Worm (Caenorhabditis elegans): ENCODE measurements around the gene srh-258.

DNA sequence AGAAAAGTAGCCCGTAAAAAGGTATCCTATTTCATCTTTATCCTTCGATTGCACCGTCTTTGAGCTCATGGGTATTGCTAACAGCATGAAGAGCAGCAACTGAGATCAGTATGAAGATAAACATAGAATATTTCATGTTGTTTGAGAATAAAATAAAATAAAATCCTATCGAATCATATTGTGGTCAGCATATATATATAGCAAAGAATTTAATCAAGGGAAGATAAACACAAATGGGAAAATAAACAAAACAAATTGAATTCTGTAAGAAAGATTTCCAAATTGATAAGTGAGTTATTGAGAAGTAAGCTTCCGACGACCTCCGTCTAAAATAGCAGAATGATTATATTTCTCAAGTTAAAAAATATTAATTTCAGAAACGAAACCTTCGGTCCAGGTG is 38.7 kb downstream of the srh-258 start, which contains the start of gene T26H5.10:
- TF ChIP-seq snpc-4 (GFP tag; optimal IDR thresholded peaks at IDR 0.05), result no peak
- TF ChIP-seq snpc-4 (tag; optimal IDR thresholded peaks at IDR 0.05), result no peak
- no peak for TF ChIP-seq efl-1 (GFP tag; optimal IDR thresholded peaks at IDR 0.05)
- TF ChIP-seq attf-6 (GFP tag; IDR thresholded peaks at IDR 0.05), result no peak
- no peak for TF ChIP-seq rpc-1 (optimal IDR thresholded peaks at IDR 0.05)
- no peak for TF ChIP-seq rpc-1 (tag; optimal IDR thresholded peaks at IDR 0.05)
- TF ChIP-seq let-607 (tag; optimal IDR thresholded peaks at IDR 0.05), result no peak
- TF ChIP-seq madf-3 (GFP tag; IDR thresholded peaks at IDR 0.05), result no peak
- TF ChIP-seq ztf-25 (GFP tag; IDR thresholded peaks at IDR 0.05), result no peak
- TF ChIP-seq atf-7 (tag; optimal IDR thresholded peaks at IDR 0.05), result no peak
- no peak for TF ChIP-seq F57A8.1 (GFP tag; optimal IDR thresholded peaks at IDR 0.05)
- no peak for TF ChIP-seq F49E8.2 (tag; optimal IDR thresholded peaks at IDR 0.05; ENCODE audit: insufficient read depth)
- no peak for TF ChIP-seq sptf-2 (GFP tag; optimal IDR thresholded peaks at IDR 0.05)
- TF ChIP-seq F22D6.2 (tag; optimal IDR thresholded peaks at IDR 0.05), result no peak
- TF ChIP-seq lsl-1 (GFP tag; optimal IDR thresholded peaks at IDR 0.05), result no peak

Data from whole organism, young adult.